Fruit fly (Drosophila melanogaster) whole organism, embryonic: Measurements from ENCODE around the gene CG43815.

Experiments used
- C15 ChIP-seq: fragments of 200-800 bp; sonication (Bioruptor generic); IDR thresholded peaks from 3 replicates; pipeline ENCODE4 v1.3.6; 2022; ENCODE audit warnings: missing biosample characterization, missing genetic modification characterization
- CG10274 ChIP-seq: fragments of 200-800 bp; sonication (Bioruptor generic); optimal IDR thresholded peaks from 3 replicates; lab custom pipeline; 2017; ENCODE audit warnings: missing biosample characterization, mild to moderate bottlenecking, missing genetic modification characterization
- CG10565 ChIP-seq: fragments of 200-800 bp; sonication (Bioruptor generic); optimal IDR thresholded peaks from 3 replicates; lab custom pipeline; 2016; ENCODE audit warnings: missing biosample characterization, mild to moderate bottlenecking, missing genetic modification characterization
- CG10979 ChIP-seq: fragments of 200-800 bp; sonication (Bioruptor generic); optimal IDR thresholded peaks from 2 replicates; lab custom pipeline; 2018; ENCODE audit warnings: missing biosample characterization, mild to moderate bottlenecking, missing genetic modification characterization, moderate library complexity
- CG11398 ChIP-seq: fragments of 200-800 bp; sonication (Bioruptor generic); optimal IDR thresholded peaks from 2 replicates; lab custom pipeline; 2016; ENCODE audit warnings: missing biosample characterization, missing genetic modification characterization
- CG1233 ChIP-seq: fragments of 200-800 bp; sonication (Bioruptor generic); optimal IDR thresholded peaks from 4 replicates; lab custom pipeline; 2018; ENCODE audit warnings: missing biosample characterization, mild to moderate bottlenecking, missing genetic modification characterization
- CG13287 ChIP-seq: fragments of 200-800 bp; sonication (Bioruptor generic); IDR thresholded peaks from 2 replicates; pipeline ENCODE4 v1.3.6; 2022; ENCODE audit warnings: missing biosample characterization, missing genetic modification characterization; ENCODE audit not compliant: partially characterized antibody
- CG13424 ChIP-seq: fragments of 200-800 bp; sonication (Bioruptor generic); optimal IDR thresholded peaks from 2 replicates; lab custom pipeline; 2019; ENCODE audit warnings: missing biosample characterization, mild to moderate bottlenecking, missing genetic modification characterization, moderate library complexity
- CG13624 ChIP-seq: fragments of 200-800 bp; sonication (Bioruptor generic); optimal IDR thresholded peaks from 2 replicates; lab custom pipeline; 2016; ENCODE audit warnings: missing biosample characterization, missing genetic modification characterization
- CG1529 ChIP-seq: fragments of 200-800 bp; sonication (Bioruptor generic); optimal IDR thresholded peaks from 3 replicates; lab custom pipeline; 2018; ENCODE audit warnings: missing biosample characterization, missing genetic modification characterization
- CG17361 ChIP-seq: fragments of 200-800 bp; sonication (Bioruptor generic); IDR thresholded peaks from 3 replicates; pipeline ENCODE4 v1.3.6; 2022; ENCODE audit warnings: missing biosample characterization, missing genetic modification characterization
- CG30403 ChIP-seq: fragments of 200-800 bp; sonication (Bioruptor generic); optimal IDR thresholded peaks from 3 replicates; lab custom pipeline; 2016; ENCODE audit warnings: missing biosample characterization, missing genetic modification characterization
- CG3065 ChIP-seq: fragments of 200-800 bp; sonication (Bioruptor generic); optimal IDR thresholded peaks from 2 replicates; lab custom pipeline; 2016; ENCODE audit warnings: missing biosample characterization, missing genetic modification characterization
- CG3407 ChIP-seq: fragments of 200-800 bp; sonication (Bioruptor generic); optimal IDR thresholded peaks from 2 replicates; lab custom pipeline; 2018; ENCODE audit warnings: missing biosample characterization, mild to moderate bottlenecking, missing genetic modification characterization
- CG34422 ChIP-seq: fragments of 200-800 bp; sonication (Bioruptor generic); IDR thresholded peaks from 3 replicates; pipeline ENCODE4 v1.3.6; 2022; ENCODE audit warnings: missing biosample characterization, missing genetic modification characterization
- CG3838 ChIP-seq: fragments of 200-800 bp; sonication (Bioruptor generic); optimal IDR thresholded peaks from 3 replicates; lab custom pipeline; 2016; ENCODE audit warnings: missing biosample characterization, missing genetic modification characterization
- CG42726 ChIP-seq: fragments of 200-800 bp; sonication (Bioruptor generic); IDR thresholded peaks from 2 replicates; pipeline ENCODE4 v1.3.6; 2022; ENCODE audit warnings: missing biosample characterization, missing genetic modification characterization; ENCODE audit not compliant: partially characterized antibody
- CG4328 ChIP-seq: fragments of 200-800 bp; sonication (Bioruptor generic); optimal IDR thresholded peaks from 3 replicates; lab custom pipeline; 2017; ENCODE audit warnings: missing biosample characterization, missing genetic modification reagents, missing genetic modification characterization
- CG5953 ChIP-seq: fragments of 200-800 bp; sonication (Bioruptor generic); IDR thresholded peaks from 2 replicates; pipeline ENCODE4 v1.3.6; 2022; ENCODE audit warnings: missing biosample characterization, missing genetic modification characterization
- CG7839 ChIP-seq: fragments of 200-800 bp; sonication (Bioruptor generic); optimal IDR thresholded peaks from 3 replicates; lab custom pipeline; 2018; ENCODE audit warnings: missing biosample characterization, mild to moderate bottlenecking, missing genetic modification characterization, moderate library complexity
- CG8281 ChIP-seq: fragments of 200-800 bp; sonication (Bioruptor generic); optimal IDR thresholded peaks from 2 replicates; lab custom pipeline; 2018; ENCODE audit warnings: missing biosample characterization, mild to moderate bottlenecking, missing genetic modification characterization, moderate library complexity
- CG9437 ChIP-seq: fragments of 200-800 bp; sonication (Bioruptor generic); optimal IDR thresholded peaks from 2 replicates; lab custom pipeline; 2018; ENCODE audit warnings: missing biosample characterization, mild to moderate bottlenecking, missing genetic modification characterization
- CG9932 ChIP-seq: fragments of 200-800 bp; sonication (Bioruptor generic); IDR thresholded peaks from 2 replicates; pipeline ENCODE4 v1.3.6; 2022; ENCODE audit warnings: missing biosample characterization, missing genetic modification characterization
- Elba2 ChIP-seq: fragments of 200-800 bp; sonication (Bioruptor generic); optimal IDR thresholded peaks from 3 replicates; lab custom pipeline; 2016; ENCODE audit warnings: missing biosample characterization, missing genetic modification characterization
- Ets65A ChIP-seq: fragments of 200-800 bp; sonication (Bioruptor generic); peaks from one replicate; lab custom pipeline; 2016; ENCODE audit warnings: missing biosample characterization, missing genetic modification characterization
- HLH4C ChIP-seq: fragments of 200-800 bp; sonication (Bioruptor generic); IDR thresholded peaks from 3 replicates; pipeline ENCODE4 v1.3.6; 2022; ENCODE audit warnings: missing biosample characterization, missing genetic modification characterization; ENCODE audit not compliant: partially characterized antibody
- Hey ChIP-seq: fragments of 200-800 bp; sonication (Bioruptor generic); optimal IDR thresholded peaks from 3 replicates; lab custom pipeline; 2018; ENCODE audit warnings: missing biosample characterization, mild to moderate bottlenecking, missing genetic modification characterization
- Med ChIP-seq: fragments of 200-800 bp; sonication (Bioruptor generic); peaks from one replicate; lab custom pipeline; 2016; ENCODE audit warnings: missing biosample characterization, missing genetic modification characterization, mild to moderate bottlenecking, inconsistent platforms, moderate library complexity
- Nf-YC ChIP-seq: fragments of 200-800 bp; optimal IDR thresholded peaks from 3 replicates; lab custom pipeline; 2019; ENCODE audit warnings: missing biosample characterization, mild to moderate bottlenecking, missing genetic modification characterization, moderate library complexity
- Sox102F ChIP-seq: fragments of 200-800 bp; sonication (Bioruptor generic); optimal IDR thresholded peaks from 2 replicates; lab custom pipeline; 2018; ENCODE audit warnings: missing biosample characterization, mild to moderate bottlenecking, missing genetic modification characterization, moderate library complexity
- Sry-δ ChIP-seq: fragments of 200-800 bp; sonication (Bioruptor generic); optimal IDR thresholded peaks from 2 replicates; lab custom pipeline; 2016; ENCODE audit warnings: missing biosample characterization, missing genetic modification characterization
- Xrp1 ChIP-seq: fragments of 200-800 bp; sonication (Bioruptor generic); IDR thresholded peaks from 2 replicates; pipeline ENCODE4 v1.3.6; 2022; ENCODE audit warnings: missing biosample characterization, missing genetic modification characterization
- YL-1 ChIP-seq: fragments of 200-800 bp; sonication (Bioruptor generic); optimal IDR thresholded peaks from 3 replicates; lab custom pipeline; 2017; ENCODE audit warnings: missing biosample characterization, mild to moderate bottlenecking, missing genetic modification characterization
- bigmax ChIP-seq: fragments of 200-800 bp; sonication (Bioruptor generic); optimal IDR thresholded peaks from 2 replicates; lab custom pipeline; 2018; ENCODE audit warnings: missing biosample characterization, mild to moderate bottlenecking, missing genetic modification characterization
- da ChIP-seq: fragments of 200-800 bp; sonication (Bioruptor generic); optimal IDR thresholded peaks from 2 replicates; lab custom pipeline; 2016; ENCODE audit warnings: missing biosample characterization, missing genetic modification characterization
- fu2 ChIP-seq: fragments of 200-800 bp; sonication (Bioruptor generic); optimal IDR thresholded peaks from 2 replicates; lab custom pipeline; 2016; ENCODE audit warnings: missing biosample characterization, missing genetic modification characterization
- gcm ChIP-seq: fragments of 200-800 bp; sonication (Bioruptor generic); optimal IDR thresholded peaks from 2 replicates; lab custom pipeline; 2019; ENCODE audit warnings: missing biosample characterization, mild to moderate bottlenecking, missing genetic modification characterization, moderate library complexity
- gsb-n ChIP-seq: fragments of 200-800 bp; sonication (Bioruptor generic); optimal IDR thresholded peaks from 3 replicates; lab custom pipeline; 2018; ENCODE audit warnings: missing biosample characterization, mild to moderate bottlenecking, missing genetic modification characterization
- lbe ChIP-seq: fragments of 200-800 bp; sonication (Bioruptor generic); optimal IDR thresholded peaks from 2 replicates; lab custom pipeline; 2016; ENCODE audit warnings: missing biosample characterization, mild to moderate bottlenecking, missing genetic modification characterization
- lilli ChIP-seq: fragments of 200-800 bp; sonication (Bioruptor generic); optimal IDR thresholded peaks from 3 replicates; lab custom pipeline; 2016; ENCODE audit warnings: missing biosample characterization, missing genetic modification characterization
- lola ChIP-seq, 3 experiments: fragments of >200 bp in 2 of 3; fragments of 200-800 bp in 1 of 3; sonication (Bioruptor generic) in 1 of 3; optimal IDR thresholded peaks; 2 replicates each; lab custom pipeline; 2017 to 2019; ENCODE audit warnings: missing biosample characterization in 3 of 3, missing genetic modification characterization in 3 of 3, mild to moderate bottlenecking in 1 of 3, moderate library complexity in 1 of 3
- nau ChIP-seq: fragments of 200-800 bp; sonication (Bioruptor generic); optimal IDR thresholded peaks from 3 replicates; lab custom pipeline; 2017; ENCODE audit warnings: missing biosample characterization, mild to moderate bottlenecking, missing genetic modification characterization, missing genetic modification reagents
- odd ChIP-seq: fragments of 200-800 bp; sonication (Bioruptor generic); optimal IDR thresholded peaks from 2 replicates; lab custom pipeline; 2017; ENCODE audit warnings: missing biosample characterization, mild to moderate bottlenecking, missing genetic modification characterization
- phol ChIP-seq: fragments of 200-800 bp; sonication (Bioruptor generic); optimal IDR thresholded peaks from 3 replicates; lab custom pipeline; 2018; ENCODE audit warnings: missing biosample characterization, mild to moderate bottlenecking, missing genetic modification characterization, moderate library complexity
- ranshi ChIP-seq: fragments of 200-800 bp; sonication (Bioruptor generic); IDR thresholded peaks from 2 replicates; pipeline ENCODE4 v1.3.6; 2022; ENCODE audit warnings: missing biosample characterization, missing genetic modification characterization
- rib ChIP-seq: fragments of 200-800 bp; sonication (Bioruptor generic); IDR thresholded peaks from 2 replicates; pipeline ENCODE4 v1.3.6; 2022; ENCODE audit warnings: missing biosample characterization, missing genetic modification characterization
- run ChIP-seq: fragments of 200-800 bp; sonication (Bioruptor generic); optimal IDR thresholded peaks from 3 replicates; lab custom pipeline; 2018; ENCODE audit warnings: missing biosample characterization, mild to moderate bottlenecking, missing genetic modification characterization
- sens-2 ChIP-seq: fragments of 200-800 bp; sonication (Bioruptor generic); IDR thresholded peaks from 2 replicates; pipeline ENCODE4 v1.3.6; 2022; ENCODE audit warnings: missing biosample characterization, missing genetic modification characterization
- sim ChIP-seq: fragments of 200-800 bp; sonication (Bioruptor generic); IDR thresholded peaks from 2 replicates; pipeline ENCODE4 v1.3.6; 2022; ENCODE audit warnings: missing biosample characterization, missing genetic modification characterization
- tio ChIP-seq: fragments of 200-800 bp; sonication (Bioruptor generic); optimal IDR thresholded peaks from 2 replicates; lab custom pipeline; 2017; ENCODE audit warnings: missing biosample characterization, missing genetic modification characterization, inconsistent platforms
- zf30C ChIP-seq: fragments of 200-800 bp; sonication (Bioruptor generic); optimal IDR thresholded peaks from 3 replicates; lab custom pipeline; 2018; ENCODE audit warnings: missing biosample characterization, mild to moderate bottlenecking, missing genetic modification characterization

The CG43815 gene

DNA sequence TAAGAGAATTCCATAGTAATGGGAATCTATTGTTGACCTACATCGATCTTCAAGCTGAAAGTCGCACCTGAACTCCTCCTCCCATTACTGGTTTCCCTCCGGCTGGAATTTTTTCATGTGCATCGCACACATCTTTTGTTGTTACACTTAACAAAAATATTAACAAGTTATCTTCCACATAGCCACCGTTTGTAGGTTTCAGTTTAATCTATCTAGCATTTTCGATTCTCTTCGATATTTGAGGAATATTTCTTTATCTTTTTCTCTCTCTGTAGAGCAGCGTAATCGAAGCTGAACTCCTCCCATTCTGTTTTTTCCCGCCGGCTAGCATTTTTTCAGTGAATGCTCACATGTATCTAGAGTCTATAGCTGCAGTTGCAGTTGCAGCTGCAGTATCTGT lies 48.8 kb downstream of the CG43815 start (continued):
- peak; percentile 38 for TF ChIP-seq Sox102F (GFP tag; lab: Kevin White, UChicago)
- TF ChIP-seq sim = no peak
- TF ChIP-seq bigmax (GFP tag; lab: Kevin White, UChicago) = no peak
- no peak for TF ChIP-seq CG5953 (GFP tag; lab: Robert Waterston, UW)
- TF ChIP-seq da (GFP tag; lab: Kevin White, UChicago) = no peak
- no peak for TF ChIP-seq Ets65A (GFP tag; lab: Kevin White, UChicago)
- no peak for TF ChIP-seq CG10274 (GFP tag; lab: Kevin White, UChicago)
- TF ChIP-seq odd = no peak
- TF ChIP-seq CG3407 (GFP tag; lab: Kevin White, UChicago) = no peak
- no peak for TF ChIP-seq CG1233
- TF ChIP-seq gcm (GFP tag; lab: Kevin White, UChicago) = no peak
- no peak for TF ChIP-seq CG13424 (tag; lab: Kevin White, UChicago)
- TF ChIP-seq Hey = no peak
- TF ChIP-seq Sry-δ (GFP tag; lab: Kevin White, UChicago) = no peak
- TF ChIP-seq HLH4C = no peak
- TF ChIP-seq CG13624 = no peak
- no peak for TF ChIP-seq Nf-YC (tag; lab: Kevin White, UChicago)
- no peak for TF ChIP-seq rib
- peak; percentile 51 for TF ChIP-seq zf30C (GFP tag; lab: Kevin White, UChicago)
- no peak for TF ChIP-seq Elba2 (GFP tag; lab: Kevin White, UChicago)
- no peak for TF ChIP-seq CG10565 (GFP tag; lab: Kevin White, UChicago)
- TF ChIP-seq CG17361 (GFP tag; lab: Robert Waterston, UW) = 0 out of 3 replicates have a peak, but pooled peaks have one; percentile 27
- peak in 1 of 3 experiments; percentile 45 for TF ChIP-seq lola (GFP tag; optimal IDR thresholded peaks at IDR 0.05; lab: Kevin White, UChicago)
- TF ChIP-seq tio (GFP tag; lab: Kevin White, UChicago) = no peak
- TF ChIP-seq lilli (GFP tag; lab: Kevin White, UChicago) = peak; percentile 8
- no peak for TF ChIP-seq CG9932 (GFP tag; lab: Robert Waterston, UW)
- TF ChIP-seq CG7839 = no peak
- no peak for TF ChIP-seq CG8281 (tag; lab: Kevin White, UChicago)
- TF ChIP-seq CG13287 (GFP tag; lab: Robert Waterston, UW) = no peak
- no peak for TF ChIP-seq YL-1 (GFP tag; lab: Kevin White, UChicago)
- TF ChIP-seq phol (tag; lab: Kevin White, UChicago) = peak; percentile 18
- no peak for TF ChIP-seq run (tag; lab: Kevin White, UChicago)
- no peak for TF ChIP-seq CG4328 (GFP tag; lab: Kevin White, UChicago)
- TF ChIP-seq lbe = no peak
- peak; percentile 34 for TF ChIP-seq CG10979 (tag; lab: Kevin White, UChicago)
- 0 out of 3 replicates have a peak, but pooled peaks have one; percentile 17 for TF ChIP-seq CG34422 (GFP tag; lab: Robert Waterston, UW)
- TF ChIP-seq CG30403 (GFP tag; lab: Kevin White, UChicago) = no peak
- TF ChIP-seq nau (GFP tag; lab: Kevin White, UChicago) = no peak
- 0 out of 2 replicates have a peak, but pooled peaks have one; percentile 39 for TF ChIP-seq sens-2 (GFP tag; lab: Robert Waterston, UW)
- no peak for TF ChIP-seq ranshi (GFP tag; lab: Robert Waterston, UW)
- no peak for TF ChIP-seq fu2 (GFP tag; lab: Kevin White, UChicago)
- TF ChIP-seq gsb-n = no peak
- TF ChIP-seq CG9437 (GFP tag; lab: Kevin White, UChicago) = no peak
- no peak for TF ChIP-seq CG3065 (GFP tag; lab: Kevin White, UChicago)
- peak; percentile 48; the same call in 1 of the 2 replicates for TF ChIP-seq Xrp1 (GFP tag; lab: Robert Waterston, UW)
- no peak for TF ChIP-seq Med (GFP tag; lab: Kevin White, UChicago)
- TF ChIP-seq CG42726 = no peak
- peak; percentile 32 for TF ChIP-seq CG1529 (GFP tag; lab: Kevin White, UChicago)
- no peak for TF ChIP-seq CG3838
- TF ChIP-seq C15 = no peak
- no peak for TF ChIP-seq CG11398 (GFP tag; lab: Kevin White, UChicago)
